Worm (Caenorhabditis elegans): Measurements from ENCODE around the gene syx-18.

syx-18 gene

DNA sequence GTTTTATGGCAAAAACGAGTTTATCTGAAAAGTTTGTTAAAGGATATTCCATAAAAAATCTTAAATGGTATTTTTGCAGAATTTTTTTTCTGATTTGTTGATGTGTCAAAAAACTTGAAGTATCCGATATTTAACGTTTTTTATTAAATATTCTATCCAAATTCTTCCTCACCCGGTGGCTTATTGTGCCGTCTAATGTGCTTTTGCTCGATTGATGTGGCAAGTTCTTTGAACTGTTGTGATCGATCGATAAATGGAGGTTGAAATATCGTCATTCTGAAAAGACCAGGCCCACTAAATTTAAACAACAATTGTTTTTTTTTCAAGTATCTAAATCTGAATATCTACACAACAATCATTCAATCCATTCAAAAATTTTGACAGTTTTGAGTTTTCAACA lies at the start of gene syx-18:
Gene syx-18, minus strand, starts transcription at position 276 of the 400 bp plus-strand sequence.
- TF ChIP-seq elt-3 (tag; optimal IDR thresholded peaks at IDR 0.05) (no peak), nhr-28 (tag; optimal IDR thresholded peaks at IDR 0.05) (no peak), flh-1 (GFP tag; optimal IDR thresholded peaks at IDR 0.05) (no peak), ces-1 (GFP tag; optimal IDR thresholded peaks at IDR 0.05) (no peak), nhr-12 (tag; optimal IDR thresholded peaks at IDR 0.05) (no peak), ztf-11 (tag; optimal IDR thresholded peaks at IDR 0.05) (no peak), nhr-2 (tag; optimal IDR thresholded peaks at IDR 0.05) (no peak), sptf-1 (tag; optimal IDR thresholded peaks at IDR 0.05) (no peak)

DNA sequence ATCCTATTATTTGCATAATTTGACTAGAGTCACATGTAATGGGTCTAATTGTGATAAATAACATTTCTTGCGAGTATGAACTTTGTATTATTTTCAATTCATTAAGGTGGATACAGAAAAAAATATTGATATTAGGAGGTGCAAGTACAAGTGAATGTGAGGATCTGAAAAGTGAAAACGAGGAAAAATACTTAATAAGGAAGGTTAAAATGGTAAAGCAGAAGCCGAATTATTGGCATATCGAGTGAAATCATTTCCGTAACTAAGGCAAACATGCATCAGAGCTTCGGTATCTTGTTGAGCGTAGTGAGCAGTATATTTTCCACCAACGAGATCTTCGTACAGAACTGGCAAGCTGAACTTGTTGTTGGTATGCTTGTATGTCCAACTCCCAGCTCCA lies 49.2 kb upstream of the syx-18 start:
- TF ChIP-seq flh-1 (GFP tag; optimal IDR thresholded peaks at IDR 0.05): no peak
- TF ChIP-seq lsy-2 (tag; optimal IDR thresholded peaks at IDR 0.05): no peak
- TF ChIP-seq nhr-28 (tag; optimal IDR thresholded peaks at IDR 0.05): no peak
- TF ChIP-seq mab-5 (tag; optimal IDR thresholded peaks at IDR 0.05): no peak
- TF ChIP-seq ztf-11 (tag; optimal IDR thresholded peaks at IDR 0.05): no peak
- no peak for TF ChIP-seq zip-8 (tag; optimal IDR thresholded peaks at IDR 0.05)
- no peak for TF ChIP-seq ceh-39 (tag; optimal IDR thresholded peaks at IDR 0.05)
- TF ChIP-seq unc-62 (GFP tag; optimal IDR thresholded peaks at IDR 0.05): no peak
- no peak for TF ChIP-seq pha-4 (tag; optimal IDR thresholded peaks at IDR 0.05)
- no peak for TF ChIP-seq ceh-43 (GFP tag; optimal IDR thresholded peaks at IDR 0.05)
- no peak for TF ChIP-seq unc-120 (tag; optimal IDR thresholded peaks at IDR 0.05; ENCODE audit: poor library complexity, severe bottlenecking)

DNA sequence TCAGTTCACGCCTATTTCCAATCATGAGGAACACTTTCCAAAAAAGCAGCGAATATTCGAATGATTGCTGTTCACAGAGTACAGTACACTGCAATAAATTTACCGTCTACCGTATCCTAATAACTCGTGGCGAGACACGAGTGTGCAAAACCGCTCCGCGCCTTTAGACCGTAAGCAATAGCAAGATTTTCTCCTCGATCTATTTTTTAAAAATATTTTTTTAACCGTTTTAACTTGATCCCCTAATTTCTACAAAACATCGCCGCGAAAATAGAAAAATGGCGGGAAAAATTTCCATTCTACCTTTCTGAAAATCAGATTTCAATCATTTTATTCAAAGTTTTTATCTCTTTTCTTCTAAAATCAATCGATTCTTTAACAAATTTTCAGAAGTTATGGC lies 47.4 kb upstream of the syx-18 start, which contains the start of gene era-1:
Gene era-1, plus strand, starts transcription at position 366 of the 400 bp plus-strand sequence.
- TF ChIP-seq lin-32 (GFP tag; optimal IDR thresholded peaks at IDR 0.05): no peak
- no peak for TF ChIP-seq unc-39 (tag; optimal IDR thresholded peaks at IDR 0.05)

DNA sequence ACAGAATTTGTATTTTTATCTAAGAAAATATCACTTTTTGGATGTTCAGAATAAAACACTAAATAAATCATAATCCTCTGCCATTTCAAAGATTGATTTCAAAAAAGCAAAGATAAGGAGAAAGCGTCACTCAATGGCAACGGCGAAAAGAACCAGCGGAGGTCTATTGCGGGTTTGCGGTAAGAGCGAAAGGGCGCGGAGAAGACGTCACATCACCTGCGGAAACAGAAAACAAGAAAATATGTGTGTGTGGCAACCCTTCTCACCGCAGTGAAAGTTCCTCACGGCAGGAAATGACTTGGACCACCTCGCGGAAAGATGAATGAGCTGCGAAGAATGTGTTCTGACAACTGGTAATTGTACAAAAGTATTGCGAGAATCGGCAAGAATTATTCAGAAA lies 44.6 kb upstream of the syx-18 start:
- no peak for TF ChIP-seq nhr-2 (tag; optimal IDR thresholded peaks at IDR 0.05)
- TF ChIP-seq lsy-2 (tag; optimal IDR thresholded peaks at IDR 0.05): no peak
- no peak for TF ChIP-seq zip-8 (tag; optimal IDR thresholded peaks at IDR 0.05)
- TF ChIP-seq hlh-1 (tag; optimal IDR thresholded peaks at IDR 0.05): no peak
- TF ChIP-seq lin-32 (GFP tag; optimal IDR thresholded peaks at IDR 0.05): no peak
- peak; percentile 82 for TF ChIP-seq blmp-1 (tag; optimal IDR thresholded peaks at IDR 0.05)
- TF ChIP-seq elt-1 (tag; optimal IDR thresholded peaks at IDR 0.05; ENCODE audit: borderline replicate concordance, insufficient read depth): no peak

DNA sequence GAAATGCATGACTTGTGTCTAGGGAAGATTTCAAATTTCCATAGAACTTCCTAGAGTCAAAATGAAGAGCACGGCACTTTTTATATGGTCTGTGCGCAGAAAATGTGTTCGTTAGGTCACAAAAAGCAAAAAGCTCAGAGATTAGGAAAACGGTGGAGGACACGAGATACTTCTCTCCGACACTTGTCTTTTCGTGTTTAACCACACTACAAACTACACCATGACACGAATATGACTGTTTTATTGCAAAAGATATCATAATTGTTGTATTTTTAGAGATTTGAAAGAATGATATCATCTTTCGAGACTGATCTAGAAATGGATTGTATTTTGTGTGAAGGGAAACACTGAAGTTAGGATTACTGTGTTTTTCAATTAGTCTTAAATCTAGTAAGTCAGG lies 43.8 kb upstream of the syx-18 start:
- TF ChIP-seq blmp-1 (tag; optimal IDR thresholded peaks at IDR 0.05): no peak
- no peak for TF ChIP-seq nhr-76 (tag; optimal IDR thresholded peaks at IDR 0.05)
- no peak for TF ChIP-seq lsy-2 (tag; optimal IDR thresholded peaks at IDR 0.05)
- TF ChIP-seq drap-1 (GFP tag; optimal IDR thresholded peaks at IDR 0.05): no peak
- no peak for TF ChIP-seq mep-1 (tag; optimal IDR thresholded peaks at IDR 0.05)
- no peak for TF ChIP-seq zip-8 (tag; optimal IDR thresholded peaks at IDR 0.05)
- no peak for TF ChIP-seq M03D4.4 (tag; optimal IDR thresholded peaks at IDR 0.05)
- no peak for TF ChIP-seq nhr-2 (tag; optimal IDR thresholded peaks at IDR 0.05)
- no peak for TF ChIP-seq unc-62 (GFP tag; optimal IDR thresholded peaks at IDR 0.05)
- TF ChIP-seq unc-120 (tag; optimal IDR thresholded peaks at IDR 0.05; ENCODE audit: poor library complexity, severe bottlenecking): no peak

DNA sequence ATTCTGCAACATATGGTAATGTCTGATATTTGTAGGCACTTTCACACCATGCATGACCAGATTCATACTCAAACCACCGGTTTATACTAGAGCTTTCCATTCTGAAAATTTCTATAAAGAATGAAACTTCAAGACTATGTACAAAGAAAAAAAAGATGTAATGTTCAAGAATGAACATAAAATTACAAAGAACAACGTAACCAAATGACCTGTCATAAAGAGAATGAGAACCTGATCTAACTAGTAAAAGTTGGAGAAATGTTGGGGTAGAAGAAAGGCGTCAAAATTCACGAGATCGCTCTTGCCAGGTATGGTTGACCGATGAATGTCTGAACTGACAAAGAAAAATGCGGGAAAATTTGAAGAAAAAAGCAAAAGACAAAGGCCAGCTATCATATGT lies 42.3 kb upstream of the syx-18 start, which contains the start of gene W02F12.2:
Gene W02F12.2, minus strand, starts transcription at position 101 of the 400 bp plus-strand sequence.
- TF ChIP-seq zip-8 (tag; optimal IDR thresholded peaks at IDR 0.05): no peak
- no peak for TF ChIP-seq lin-32 (GFP tag; optimal IDR thresholded peaks at IDR 0.05)
- TF ChIP-seq tbx-8 (GFP tag; optimal IDR thresholded peaks at IDR 0.05): no peak
- TF ChIP-seq pha-4 (tag; optimal IDR thresholded peaks at IDR 0.05): no peak
- TF ChIP-seq mab-5 (tag; optimal IDR thresholded peaks at IDR 0.05): no peak
- TF ChIP-seq nhr-237 (tag; optimal IDR thresholded peaks at IDR 0.05): no peak
- no peak for TF ChIP-seq ces-1 (GFP tag; optimal IDR thresholded peaks at IDR 0.05)
- TF ChIP-seq mep-1 (tag; optimal IDR thresholded peaks at IDR 0.05): no peak
- TF ChIP-seq nhr-12 (tag; optimal IDR thresholded peaks at IDR 0.05): no peak
- no peak for TF ChIP-seq hlh-1 (tag; optimal IDR thresholded peaks at IDR 0.05)
- no peak for TF ChIP-seq lsy-2 (tag; optimal IDR thresholded peaks at IDR 0.05)
- TF ChIP-seq bed-3 (GFP tag; optimal IDR thresholded peaks at IDR 0.05): no peak
- no peak for TF ChIP-seq nhr-76 (tag; optimal IDR thresholded peaks at IDR 0.05)
- TF ChIP-seq unc-62 (GFP tag; optimal IDR thresholded peaks at IDR 0.05): no peak
- no peak for TF ChIP-seq unc-120 (tag; optimal IDR thresholded peaks at IDR 0.05; ENCODE audit: poor library complexity, severe bottlenecking)
- TF ChIP-seq cnd-1 (tag; optimal IDR thresholded peaks at IDR 0.05): no peak

All from whole organism, mixed stage, embryonic.